Fruit fly (Drosophila melanogaster) whole organism, embryonic: Measurements from ENCODE around the gene mthl12.

Source experiments
- CG11560 ChIP-seq: fragments of 200-800 bp; sonication (Bioruptor generic); IDR thresholded peaks from 3 replicates; pipeline ENCODE4 v1.3.6; 2022; ENCODE audit warnings: missing biosample characterization, missing genetic modification characterization
- CG9797 ChIP-seq: fragments of 200-800 bp; sonication (Bioruptor generic); optimal IDR thresholded peaks from 3 replicates; lab custom pipeline; 2018; ENCODE audit warnings: missing biosample characterization, mild to moderate bottlenecking, missing genetic modification characterization
- row ChIP-seq: fragments of 200-800 bp; sonication (Bioruptor generic); IDR thresholded peaks from 3 replicates; pipeline ENCODE4 v1.3.6; 2022; ENCODE audit warnings: missing biosample characterization, missing genetic modification characterization

DNA sequence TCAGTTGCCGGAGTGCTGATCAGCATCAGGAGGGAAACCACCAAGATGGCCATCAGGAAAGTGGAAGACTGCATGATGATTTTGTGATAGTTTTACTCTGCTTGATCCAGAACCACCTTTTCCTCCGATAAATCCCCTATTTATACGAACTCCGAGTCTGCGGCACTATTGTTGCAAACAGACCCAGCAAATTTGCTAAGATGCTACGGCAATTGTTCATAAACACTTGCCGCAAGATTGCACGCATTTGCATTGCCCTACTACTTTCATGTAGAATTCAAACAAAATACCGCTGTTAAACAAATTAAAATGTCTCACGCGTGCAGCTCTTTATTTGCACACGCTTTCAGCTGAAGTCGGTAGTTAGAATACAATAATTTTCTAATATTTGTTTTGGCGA, 34.3 kb upstream of the mthl12 start, which contains the start of gene CG45080:
- TF ChIP-seq CG9797 (GFP tag; lab: Kevin White, UChicago) (no peak), CG11560 (tag; lab: Robert Waterston, UW) (no peak), row (no peak)
